Worm (Caenorhabditis elegans): ENCODE measurements around the gene C28G1.2.

Gene C28G1.2

DNA sequence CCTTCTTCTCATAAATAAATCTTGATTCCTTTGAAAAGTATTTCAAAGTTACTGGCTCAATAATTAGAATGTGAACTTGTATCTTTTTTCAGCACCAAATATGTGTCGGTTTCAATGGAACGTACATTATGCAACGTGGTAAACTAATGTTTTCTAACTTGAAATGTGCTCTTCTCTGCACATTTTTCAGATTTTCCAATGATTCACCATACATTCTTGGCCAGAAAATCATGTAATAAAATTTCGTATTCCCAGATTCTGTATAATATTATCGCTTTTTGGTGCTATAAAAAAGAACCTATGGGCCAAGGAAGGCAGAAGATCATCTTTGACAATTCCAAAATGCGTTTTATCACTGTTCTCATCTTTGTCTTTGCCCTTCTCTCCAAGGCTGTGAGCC is 25.1 kb downstream of the C28G1.2 start, which contains the start of gene C06E2.9:
C06E2.9 (plus strand) TSS at position 301 of the 400 bp plus-strand sequence.
- TF ChIP-seq lin-32 (GFP tag; optimal IDR thresholded peaks at IDR 0.05) (no peak), snpc-4 (tag; optimal IDR thresholded peaks at IDR 0.05) (no peak), M03D4.4 (tag; optimal IDR thresholded peaks at IDR 0.05) (no peak), bed-3 (GFP tag; optimal IDR thresholded peaks at IDR 0.05) (no peak), nhr-12 (tag; optimal IDR thresholded peaks at IDR 0.05) (no peak), ceh-83 (GFP tag; optimal IDR thresholded peaks at IDR 0.05) (no peak), elt-3 (tag; optimal IDR thresholded peaks at IDR 0.05) (no peak), drap-1 (GFP tag; optimal IDR thresholded peaks at IDR 0.05) (no peak), mls-2 (tag; optimal IDR thresholded peaks at IDR 0.05) (no peak), pha-4 (tag; optimal IDR thresholded peaks at IDR 0.05) (no peak), zip-8 (tag; optimal IDR thresholded peaks at IDR 0.05) (no peak), nhr-76 (tag; optimal IDR thresholded peaks at IDR 0.05) (no peak), ztf-11 (tag; optimal IDR thresholded peaks at IDR 0.05) (no peak), lsy-2 (tag; optimal IDR thresholded peaks at IDR 0.05) (no peak), mep-1 (tag; optimal IDR thresholded peaks at IDR 0.05) (no peak)

DNA sequence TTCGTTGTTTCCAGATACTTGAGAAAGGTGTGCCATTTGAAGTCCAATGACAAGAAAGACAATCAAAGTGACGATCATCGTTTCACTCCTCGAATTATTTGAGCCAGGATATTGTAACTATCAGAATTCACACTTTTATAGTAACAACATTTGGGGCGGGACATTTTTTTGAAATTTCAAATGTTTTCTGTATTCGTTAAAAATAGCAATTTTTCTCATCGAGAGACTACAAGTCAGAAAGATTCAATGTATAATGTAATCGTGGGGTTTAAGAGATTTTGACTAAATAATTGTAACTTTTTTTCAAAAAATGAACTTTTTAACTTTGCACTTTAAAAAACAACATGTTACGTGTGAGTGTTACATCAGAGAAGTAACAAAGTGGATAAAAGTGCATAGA is 30.7 kb downstream of the C28G1.2 start, which contains the start of gene ins-9:
ins-9 (minus strand) TSS at position 101 of the 400 bp plus-strand sequence.
- TF ChIP-seq unc-120 (tag; optimal IDR thresholded peaks at IDR 0.05; ENCODE audit: poor library complexity, severe bottlenecking) (no peak), elt-1 (tag; optimal IDR thresholded peaks at IDR 0.05; ENCODE audit: borderline replicate concordance, insufficient read depth) (no peak), tbx-8 (GFP tag; optimal IDR thresholded peaks at IDR 0.05) (no peak), cnd-1 (tag; optimal IDR thresholded peaks at IDR 0.05) (no peak), nhr-12 (tag; optimal IDR thresholded peaks at IDR 0.05) (no peak), snpc-4 (tag; optimal IDR thresholded peaks at IDR 0.05) (no peak), nhr-28 (tag; optimal IDR thresholded peaks at IDR 0.05) (no peak), drap-1 (GFP tag; optimal IDR thresholded peaks at IDR 0.05) (no peak)

DNA sequence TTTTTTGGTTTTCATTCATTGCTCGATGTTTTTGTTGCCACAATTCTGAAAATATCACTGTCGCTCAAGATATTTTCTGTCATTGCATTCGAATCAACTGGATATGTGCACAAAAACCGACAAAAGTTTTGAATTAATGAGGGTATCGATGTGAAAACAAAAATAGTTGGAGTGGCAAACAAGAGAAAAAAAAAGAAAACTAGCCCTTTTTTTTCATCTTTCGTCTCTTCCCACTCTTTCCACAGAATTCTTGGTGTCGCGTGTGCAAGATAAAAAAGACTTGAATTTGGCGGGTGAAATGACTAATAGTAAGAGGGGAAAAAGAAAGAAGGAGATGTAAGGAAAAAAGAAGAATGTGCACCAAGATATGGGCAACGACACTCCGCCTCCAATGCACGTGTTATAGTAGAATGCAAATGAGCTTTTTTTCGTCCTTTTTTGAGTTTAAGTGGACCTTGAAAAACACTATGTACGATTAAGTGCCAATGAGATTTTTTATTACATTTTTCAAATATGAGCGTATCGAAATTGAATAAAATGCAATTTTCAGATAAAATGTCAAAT is 33.4 kb downstream of the C28G1.2 start, which contains the start of the genes ubc-22 and ubc-21:
ubc-22 (minus strand) TSS at position 51 of the 564 bp plus-strand sequence.
ubc-21 (plus strand) TSS at position 514 of the 564 bp plus-strand sequence.
- TF ChIP-seq blmp-1 (tag; optimal IDR thresholded peaks at IDR 0.05) (no peak), cnd-1 (tag; optimal IDR thresholded peaks at IDR 0.05) (no peak), unc-120 (tag; optimal IDR thresholded peaks at IDR 0.05; ENCODE audit: poor library complexity, severe bottlenecking) (no peak), snpc-4 (tag; optimal IDR thresholded peaks at IDR 0.05) (no peak), elt-3 (tag; optimal IDR thresholded peaks at IDR 0.05) (no peak), hlh-1 (tag; optimal IDR thresholded peaks at IDR 0.05) (no peak), M03D4.4 (tag; optimal IDR thresholded peaks at IDR 0.05) (no peak), lin-32 (GFP tag; optimal IDR thresholded peaks at IDR 0.05) (no peak), nhr-12 (tag; optimal IDR thresholded peaks at IDR 0.05) (no peak), ceh-83 (GFP tag; optimal IDR thresholded peaks at IDR 0.05) (no peak), ceh-39 (tag; optimal IDR thresholded peaks at IDR 0.05) (no peak), ces-1 (GFP tag; optimal IDR thresholded peaks at IDR 0.05) (no peak), bed-3 (GFP tag; optimal IDR thresholded peaks at IDR 0.05) (no peak), zip-8 (tag; optimal IDR thresholded peaks at IDR 0.05) (no peak), nhr-76 (tag; optimal IDR thresholded peaks at IDR 0.05) (no peak), sem-2 (GFP tag; optimal IDR thresholded peaks at IDR 0.05) (no peak), ceh-43 (GFP tag; optimal IDR thresholded peaks at IDR 0.05) (no peak), nhr-28 (tag; optimal IDR thresholded peaks at IDR 0.05) (no peak)

DNA sequence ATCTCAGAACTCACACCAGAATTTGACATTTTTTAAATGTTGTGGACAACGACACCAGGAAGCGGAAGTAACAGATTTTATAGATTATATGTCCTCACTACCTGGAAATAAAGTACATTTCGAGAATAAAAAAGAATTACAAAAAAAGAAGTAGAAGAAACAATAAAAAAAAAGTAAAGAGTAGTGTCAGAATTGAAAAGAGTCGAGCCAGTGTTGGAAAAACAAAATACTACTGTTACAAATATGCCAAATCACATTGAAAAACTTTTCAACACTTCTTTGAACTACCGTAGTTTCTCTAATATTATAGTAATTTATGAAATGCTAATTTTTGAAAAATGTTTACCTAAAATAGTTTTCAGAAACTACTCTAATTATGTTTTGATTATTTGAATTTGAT is 38.9 kb downstream of the C28G1.2 start, which contains the start of gene C06E2.1:
C06E2.1 (minus strand) TSS at position 101 of the 400 bp plus-strand sequence.
- TF ChIP-seq unc-62 (GFP tag; optimal IDR thresholded peaks at IDR 0.05) (no peak), unc-120 (tag; optimal IDR thresholded peaks at IDR 0.05; ENCODE audit: poor library complexity, severe bottlenecking) (no peak), mls-2 (tag; optimal IDR thresholded peaks at IDR 0.05) (no peak), elt-3 (tag; optimal IDR thresholded peaks at IDR 0.05) (no peak), sem-2 (GFP tag; optimal IDR thresholded peaks at IDR 0.05) (no peak), zip-8 (tag; optimal IDR thresholded peaks at IDR 0.05) (no peak), sptf-1 (tag; optimal IDR thresholded peaks at IDR 0.05) (no peak), nhr-28 (tag; optimal IDR thresholded peaks at IDR 0.05) (no peak), mab-5 (tag; optimal IDR thresholded peaks at IDR 0.05) (no peak), ceh-43 (GFP tag; optimal IDR thresholded peaks at IDR 0.05) (no peak), lsy-2 (tag; optimal IDR thresholded peaks at IDR 0.05) (no peak), mep-1 (tag; optimal IDR thresholded peaks at IDR 0.05) (no peak)

DNA sequence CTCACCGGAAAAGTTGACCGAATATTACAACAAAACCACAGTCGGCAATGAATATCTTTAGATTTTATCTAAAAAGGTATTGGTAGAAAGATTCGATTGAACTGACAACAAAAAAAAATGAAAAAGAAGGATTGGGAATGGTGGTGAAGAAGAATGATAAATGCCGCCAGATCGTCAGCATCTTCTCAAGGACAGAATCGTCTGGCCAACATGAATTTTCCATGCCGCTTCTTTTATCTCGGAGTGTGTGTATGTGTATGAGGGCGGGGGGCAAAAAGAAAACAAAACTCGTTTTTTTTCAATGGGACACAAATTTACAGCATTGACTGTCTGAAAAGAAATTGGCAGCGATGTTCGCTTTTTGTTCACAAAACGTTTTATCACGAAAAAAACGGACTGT is 40.1 kb downstream of the C28G1.2 start:
- TF ChIP-seq mab-5 (tag; optimal IDR thresholded peaks at IDR 0.05) (no peak), elt-1 (tag; optimal IDR thresholded peaks at IDR 0.05; ENCODE audit: borderline replicate concordance, insufficient read depth) (no peak), flh-1 (GFP tag; optimal IDR thresholded peaks at IDR 0.05) (no peak)
